Fruit fly (Drosophila melanogaster): ENCODE data around the gene CG9287.

Gene CG9287

DNA sequence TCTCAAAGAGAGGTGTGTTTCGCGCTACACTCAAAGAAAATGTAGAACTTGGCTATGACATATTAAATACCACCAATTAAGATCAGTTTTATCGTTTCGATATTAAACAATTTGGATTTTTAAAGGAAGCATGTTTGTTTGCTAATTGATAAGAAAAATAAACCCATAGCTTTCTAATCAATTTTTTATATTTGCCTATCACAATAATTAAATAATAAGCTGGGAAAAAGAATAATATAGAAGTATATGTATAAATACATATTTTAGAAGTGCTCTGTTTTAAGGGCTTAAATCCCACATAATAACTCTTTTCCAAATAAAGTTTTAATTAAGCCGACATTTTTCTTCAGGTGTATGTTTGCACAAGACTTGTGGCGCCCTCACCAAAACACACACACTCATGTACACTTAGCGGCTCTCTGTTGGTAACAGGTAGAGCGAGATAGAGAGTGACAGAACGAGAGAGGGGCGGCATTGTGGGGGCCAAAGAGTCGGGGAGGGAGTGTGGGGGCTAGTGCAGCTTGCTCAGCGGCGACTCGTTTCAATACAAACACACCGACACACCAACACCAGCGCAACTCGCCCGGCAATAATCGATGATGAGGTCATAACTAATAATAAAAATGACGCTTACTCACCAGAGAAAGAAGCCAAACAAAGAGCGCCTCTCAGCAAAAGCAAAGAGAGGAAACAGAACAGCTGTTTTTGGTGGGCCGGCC is 38.2 kb upstream of the CG9287 start (continued):
- peak; percentile 90 for TF ChIP-seq exex (tag; optimal IDR thresholded peaks at IDR 0.05)
- TF ChIP-seq CG15479 (GFP tag; optimal IDR thresholded peaks at IDR 0.05): no peak
- TF ChIP-seq yki (optimal IDR thresholded peaks at IDR 0.05): no peak
- peak; percentile 87 for TF ChIP-seq CG6765 (GFP tag; optimal IDR thresholded peaks at IDR 0.05)
- peak; percentile 100 for TF ChIP-seq chinmo (GFP tag; IDR thresholded peaks at IDR 0.05; ENCODE audit: partially characterized antibody)
- peak; percentile 94 for TF ChIP-seq PHDP (tag; optimal IDR thresholded peaks at IDR 0.05)
- TF ChIP-seq CG9817 (tag; optimal IDR thresholded peaks at IDR 0.05): peak; percentile 86
- peak; percentile 64; the same call in 1 of the 2 replicates for TF ChIP-seq CG1024 (GFP tag; IDR thresholded peaks at IDR 0.05)
- peak; percentile 66 for TF ChIP-seq Spps (tag; optimal IDR thresholded peaks at IDR 0.05)
- TF ChIP-seq sug (tag; optimal IDR thresholded peaks at IDR 0.05): peak; percentile 89
- peak; percentile 95 for TF ChIP-seq CG7839 (tag; optimal IDR thresholded peaks at IDR 0.05)
- peak; percentile 97 for TF ChIP-seq gem (tag; optimal IDR thresholded peaks at IDR 0.05)
- TF ChIP-seq Gug (GFP tag; IDR thresholded peaks at IDR 0.05): 0 out of 4 replicates have a peak, but pooled peaks have one; percentile 31
- peak; percentile 66 for TF ChIP-seq chn (GFP tag; optimal IDR thresholded peaks at IDR 0.05)
- TF ChIP-seq CG13894 (tag; optimal IDR thresholded peaks at IDR 0.05): peak; percentile 51
- peak; percentile 65 for TF ChIP-seq CG14441 (GFP tag; IDR thresholded peaks at IDR 0.05)
- TF ChIP-seq ems (GFP tag; optimal IDR thresholded peaks at IDR 0.05): no peak
- TF ChIP-seq trh (GFP tag; optimal IDR thresholded peaks at IDR 0.05): peak; percentile 81
- TF ChIP-seq lmd (GFP tag; IDR thresholded peaks at IDR 0.05): peak; percentile 90
- TF ChIP-seq CG17568 (GFP tag; optimal IDR thresholded peaks at IDR 0.05): peak; percentile 83
- peak; percentile 72 for TF ChIP-seq CG6254 (GFP tag; optimal IDR thresholded peaks at IDR 0.05)
- peak; percentile 80 for TF ChIP-seq Xrp1 (GFP tag; IDR thresholded peaks at IDR 0.05)
- peak; percentile 89 for TF ChIP-seq org-1 (GFP tag; optimal IDR thresholded peaks at IDR 0.05)
- TF ChIP-seq klu (GFP tag; IDR thresholded peaks at IDR 0.05): peak; percentile 83
- no peak for TF ChIP-seq eyg (GFP tag; optimal IDR thresholded peaks at IDR 0.05)
- peak; percentile 58; the same call in 1 of the 2 replicates for TF ChIP-seq ssp (GFP tag; IDR thresholded peaks at IDR 0.05)
- peak; percentile 86 for TF ChIP-seq tin (GFP tag; optimal IDR thresholded peaks at IDR 0.05)
- TF ChIP-seq danr (GFP tag; IDR thresholded peaks at IDR 0.05): peak; percentile 66
- peak; percentile 59 for TF ChIP-seq E2f2 (GFP tag; IDR thresholded peaks at IDR 0.05)
- TF ChIP-seq stwl (tag; optimal IDR thresholded peaks at IDR 0.05): no peak
- peak; percentile 37 for TF ChIP-seq TFAM (GFP tag; optimal IDR thresholded peaks at IDR 0.05)
- peak; percentile 96 for TF ChIP-seq CG30403 (GFP tag; optimal IDR thresholded peaks at IDR 0.05)
- TF ChIP-seq CG32532 (GFP tag; IDR thresholded peaks at IDR 0.05): peak; percentile 88
- peak; percentile 55 for TF ChIP-seq CG3838 (GFP tag; optimal IDR thresholded peaks at IDR 0.05)
- no peak for TF ChIP-seq ash1 (GFP tag; optimal IDR thresholded peaks at IDR 0.05)
- no peak for TF ChIP-seq GATAe (GFP tag; conservative IDR thresholded peaks at IDR 0.05)
- TF ChIP-seq Blimp-1 (GFP tag; optimal IDR thresholded peaks at IDR 0.05): peak; percentile 85
- TF ChIP-seq CG11247 (GFP tag; IDR thresholded peaks at IDR 0.05): peak; percentile 66; the same call in 1 of the 2 replicates
- no peak for TF ChIP-seq Dp (GFP tag; optimal IDR thresholded peaks at IDR 0.05)
- TF ChIP-seq Bteb2 (GFP tag; optimal IDR thresholded peaks at IDR 0.05): peak; percentile 65
- TF ChIP-seq Hmx (GFP tag; optimal IDR thresholded peaks at IDR 0.05): peak; percentile 66
- TF ChIP-seq slp2 (GFP tag; optimal IDR thresholded peaks at IDR 0.05): peak; percentile 48
- TF ChIP-seq CG15696 (tag; optimal IDR thresholded peaks at IDR 0.05): peak; percentile 62
- peak; percentile 86 for TF ChIP-seq CG6689 (GFP tag; IDR thresholded peaks at IDR 0.05)
- TF ChIP-seq CG8924 (tag; optimal IDR thresholded peaks at IDR 0.05): peak; percentile 96
- TF ChIP-seq BtbVII (GFP tag; optimal IDR thresholded peaks at IDR 0.05): peak; percentile 82
- no peak for TF ChIP-seq CG7271 (tag; optimal IDR thresholded peaks at IDR 0.05)
- peak; percentile 91 for TF ChIP-seq gcm (GFP tag; optimal IDR thresholded peaks at IDR 0.05)
- no peak for TF ChIP-seq CG2199 (GFP tag; IDR thresholded peaks at IDR 0.05)
- TF ChIP-seq chm (GFP tag; IDR thresholded peaks at IDR 0.05): peak; percentile 54

Data from whole organism, embryonic.